Worm (Caenorhabditis elegans) whole organism, L4/young adult: Measurements from ENCODE around the gene Y11D7A.7.

ENCODE experiments used
- W03F9.2 ChIP-seq: fragments of 150-350 bp; optimal IDR thresholded peaks from 2 replicates; lab custom pipeline; 2014; ENCODE audit warnings: missing biosample characterization, missing genetic modification characterization
- dao-5 ChIP-seq: sonication (generic microtip); optimal IDR thresholded peaks from 2 replicates; lab custom pipeline; 2016; ENCODE audit warnings: missing genotype, missing genetic modification characterization, moderate library complexity, missing compliant biosample characterization
- him-1 ChIP-seq: sonication (generic microtip); optimal IDR thresholded peaks from 2 replicates; lab custom pipeline; 2016; ENCODE audit warnings: missing genotype, missing genetic modification reagents, missing genetic modification characterization, missing compliant biosample characterization

DNA sequence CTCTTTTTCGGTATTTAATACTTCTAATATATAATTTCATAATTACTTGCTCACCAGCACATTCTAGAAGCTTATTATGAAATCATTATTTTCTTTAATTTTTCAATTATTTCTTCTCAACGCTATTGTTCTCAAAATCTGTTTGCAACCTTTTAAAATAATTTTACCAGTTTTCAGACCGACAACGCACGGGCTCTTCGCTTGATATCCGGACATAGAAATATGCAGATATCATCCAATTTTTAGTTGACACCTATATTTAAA lies 49.4 kb upstream of the Y11D7A.7 start, which contains the start of gene wnk-1:
- TF ChIP-seq W03F9.2 (tag; lab: Kevin White, UChicago) (no peak), him-1 (tag; lab: Kevin White, UChicago) (no peak), dao-5 (tag; lab: Kevin White, UChicago) (no peak)
